Worm (Caenorhabditis elegans): Measurements from ENCODE around the gene bre-3.
A peak's percentile ranks its signal among the peaks of the same experiment; 100 is the strongest.

- TF ChIP-seq skn-1 (tag; optimal IDR thresholded peaks at IDR 0.05) (no peak), zag-1 (tag; optimal IDR thresholded peaks at IDR 0.05) (no peak), unc-39 (tag; optimal IDR thresholded peaks at IDR 0.05) (no peak), lin-39 (tag; optimal IDR thresholded peaks at IDR 0.05) (no peak), nhr-77 (tag; optimal IDR thresholded peaks at IDR 0.05) (no peak), egl-27 (tag; optimal IDR thresholded peaks at IDR 0.05) (no peak), ama-1 (optimal IDR thresholded peaks at IDR 0.05) (no peak), lsy-2 (tag; optimal IDR thresholded peaks at IDR 0.05) (peak in 1 of 2 experiments; percentile 51), fos-1 (tag; optimal IDR thresholded peaks at IDR 0.05) (no peak)
These were observed 5.7 kb upstream of the bre-3 start, which contains the start of the genes dars-1 and ctr-9 for ce11 chrIII:9490783-9491547.
